Fruit fly (Drosophila melanogaster) whole organism, embryonic: ENCODE results near the gene flip.

Experiments
- Abd-B ChIP-seq: fragments of 200-800 bp; sonication (Bioruptor generic); optimal IDR thresholded peaks from 2 replicates; lab custom pipeline; 2018; ENCODE audit warnings: missing biosample characterization, mild to moderate bottlenecking, missing genetic modification characterization, moderate library complexity
- CG10267 ChIP-seq: fragments of 200-800 bp; sonication (Bioruptor generic); optimal IDR thresholded peaks from 2 replicates; lab custom pipeline; 2018; ENCODE audit warnings: missing biosample characterization, mild to moderate bottlenecking, missing genetic modification characterization, moderate library complexity
- CG10543 ChIP-seq: fragments of 200-800 bp; sonication (Bioruptor generic); optimal IDR thresholded peaks from 3 replicates; lab custom pipeline; 2017; ENCODE audit warnings: missing biosample characterization, mild to moderate bottlenecking, missing genetic modification characterization, moderate library complexity
- CG10565 ChIP-seq: fragments of 200-800 bp; sonication (Bioruptor generic); optimal IDR thresholded peaks from 3 replicates; lab custom pipeline; 2016; ENCODE audit warnings: missing biosample characterization, mild to moderate bottlenecking, missing genetic modification characterization
- CG11695 ChIP-seq: fragments of 200-800 bp; sonication (Bioruptor generic); IDR thresholded peaks from 3 replicates; pipeline ENCODE4 v1.3.6; 2022; ENCODE audit warnings: missing biosample characterization, missing genetic modification characterization
- CG12071 ChIP-seq: fragments of 200-800 bp; sonication (Bioruptor generic); optimal IDR thresholded peaks from 3 replicates; lab custom pipeline; 2018; ENCODE audit warnings: missing biosample characterization, mild to moderate bottlenecking, missing genetic modification characterization
- CG12104 ChIP-seq: fragments of 200-800 bp; sonication (Bioruptor generic); optimal IDR thresholded peaks from 3 replicates; lab custom pipeline; 2016; ENCODE audit warnings: missing biosample characterization, missing genetic modification characterization
- CG12155 ChIP-seq: fragments of 200-800 bp; sonication (Bioruptor generic); optimal IDR thresholded peaks from 3 replicates; lab custom pipeline; 2016; ENCODE audit warnings: missing biosample characterization, missing genetic modification characterization
- CG13296 ChIP-seq: fragments of 200-800 bp; sonication (Bioruptor generic); optimal IDR thresholded peaks from 3 replicates; lab custom pipeline; 2018; ENCODE audit warnings: missing biosample characterization, mild to moderate bottlenecking, missing genetic modification characterization
- CG16813 ChIP-seq: fragments of 200-800 bp; sonication (Bioruptor generic); IDR thresholded peaks from 3 replicates; pipeline ENCODE4 v1.3.6; 2022; ENCODE audit warnings: missing biosample characterization, missing genetic modification characterization; ENCODE audit not compliant: partially characterized antibody
- CG17802 ChIP-seq: fragments of 200-800 bp; sonication (Bioruptor generic); optimal IDR thresholded peaks from 2 replicates; lab custom pipeline; 2018; ENCODE audit warnings: missing biosample characterization, mild to moderate bottlenecking, missing genetic modification characterization, moderate library complexity
- CG1792 ChIP-seq: fragments of 200-800 bp; sonication (Bioruptor generic); optimal IDR thresholded peaks from 2 replicates; lab custom pipeline; 2016; ENCODE audit warnings: missing biosample characterization, missing genetic modification characterization
- CG2129 ChIP-seq: fragments of 200-800 bp; sonication (Bioruptor generic); IDR thresholded peaks from 2 replicates; pipeline ENCODE4 v1.3.6; 2022; ENCODE audit warnings: missing biosample characterization, missing genetic modification characterization; ENCODE audit not compliant: partially characterized antibody
- CG30020 ChIP-seq: fragments of 200-800 bp; optimal IDR thresholded peaks from 2 replicates; lab custom pipeline; 2019; ENCODE audit warnings: missing biosample characterization, mild to moderate bottlenecking, missing genetic modification characterization, moderate library complexity
- CG32532 ChIP-seq: fragments of 200-800 bp; sonication (Bioruptor generic); IDR thresholded peaks from 2 replicates; pipeline ENCODE4 v1.3.6; 2022; ENCODE audit warnings: missing biosample characterization, missing genetic modification characterization
- CG33213 ChIP-seq: fragments of 200-800 bp; sonication (Bioruptor generic); optimal IDR thresholded peaks from 3 replicates; lab custom pipeline; 2016; ENCODE audit warnings: missing biosample characterization, missing genetic modification characterization
- CG3847 ChIP-seq: fragments of 200-800 bp; sonication (Bioruptor generic); IDR thresholded peaks from 2 replicates; pipeline ENCODE4 v1.3.6; 2022; ENCODE audit warnings: missing biosample characterization, missing genetic modification characterization
- CG6683 ChIP-seq: fragments of 200-800 bp; sonication (Bioruptor generic); optimal IDR thresholded peaks from 2 replicates; lab custom pipeline; 2017; ENCODE audit warnings: missing biosample characterization, mild to moderate bottlenecking, missing genetic modification characterization, missing genetic modification reagents
- CG6854 ChIP-seq: fragments of 200-800 bp; sonication (Bioruptor generic); optimal IDR thresholded peaks from 3 replicates; lab custom pipeline; 2017; ENCODE audit warnings: missing biosample characterization, mild to moderate bottlenecking, missing genetic modification characterization
- Dip2 ChIP-seq: fragments of 200-800 bp; sonication (Bioruptor generic); IDR thresholded peaks from 2 replicates; pipeline ENCODE4 v1.3.6; 2022; ENCODE audit warnings: missing biosample characterization, missing genetic modification characterization
- Fer1 ChIP-seq: fragments of 200-800 bp; sonication (Bioruptor generic); optimal IDR thresholded peaks from 2 replicates; lab custom pipeline; 2017; ENCODE audit warnings: missing biosample characterization, mild to moderate bottlenecking, missing genetic modification characterization
- HLH4C ChIP-seq: fragments of 200-800 bp; sonication (Bioruptor generic); IDR thresholded peaks from 3 replicates; pipeline ENCODE4 v1.3.6; 2022; ENCODE audit warnings: missing biosample characterization, missing genetic modification characterization; ENCODE audit not compliant: partially characterized antibody
- Hr3 ChIP-seq: fragments of 200-800 bp; sonication (Bioruptor generic); optimal IDR thresholded peaks from 3 replicates; lab custom pipeline; 2016; ENCODE audit warnings: missing biosample characterization, missing genetic modification characterization
- NC2α ChIP-seq: fragments of 200-800 bp; sonication (Bioruptor generic); optimal IDR thresholded peaks from 2 replicates; lab custom pipeline; 2016; ENCODE audit warnings: missing biosample characterization, missing genetic modification characterization
- Oli ChIP-seq: fragments of 200-800 bp; sonication (Bioruptor generic); optimal IDR thresholded peaks from 2 replicates; lab custom pipeline; 2018; ENCODE audit warnings: missing biosample characterization, mild to moderate bottlenecking, missing genetic modification characterization, moderate library complexity
- Optix ChIP-seq: fragments of 200-800 bp; sonication (Bioruptor generic); IDR thresholded peaks from 3 replicates; pipeline ENCODE4 v1.3.6; 2022; ENCODE audit warnings: missing biosample characterization, missing genetic modification characterization
- az2 ChIP-seq: fragments of 200-800 bp; sonication (Bioruptor generic); optimal IDR thresholded peaks from 3 replicates; lab custom pipeline; 2016; ENCODE audit warnings: missing biosample characterization, missing genetic modification characterization
- caup ChIP-seq: fragments of 200-800 bp; sonication (Bioruptor generic); optimal IDR thresholded peaks from 3 replicates; lab custom pipeline; 2017; ENCODE audit warnings: missing biosample characterization, mild to moderate bottlenecking, missing genetic modification characterization, moderate library complexity; ENCODE audit not compliant: severe bottlenecking
- chm ChIP-seq: fragments of 200-800 bp; sonication (Bioruptor generic); IDR thresholded peaks from 2 replicates; pipeline ENCODE4 v1.3.6; 2022; ENCODE audit warnings: missing biosample characterization, missing genetic modification characterization
- dm ChIP-seq: fragments of 200-800 bp; sonication (Bioruptor generic); optimal IDR thresholded peaks from 3 replicates; lab custom pipeline; 2016; ENCODE audit warnings: missing biosample characterization, missing genetic modification characterization
- dysf ChIP-seq: fragments of 200-800 bp; sonication (Bioruptor generic); IDR thresholded peaks from 3 replicates; pipeline ENCODE4 v1.3.6; 2022; ENCODE audit warnings: missing biosample characterization, missing genetic modification characterization
- en ChIP-seq: fragments of 200-800 bp; sonication (Bioruptor generic); optimal IDR thresholded peaks from 2 replicates; lab custom pipeline; 2016; ENCODE audit warnings: missing biosample characterization, missing genetic modification characterization
- ftz-f1 ChIP-seq: fragments of 200-800 bp; sonication (Bioruptor generic); optimal IDR thresholded peaks from 2 replicates; lab custom pipeline; 2016; ENCODE audit warnings: missing biosample characterization, missing genetic modification characterization
- fu2 ChIP-seq: fragments of 200-800 bp; sonication (Bioruptor generic); optimal IDR thresholded peaks from 2 replicates; lab custom pipeline; 2016; ENCODE audit warnings: missing biosample characterization, missing genetic modification characterization
- jumu ChIP-seq: fragments of 200-800 bp; sonication (Bioruptor generic); optimal IDR thresholded peaks from 3 replicates; lab custom pipeline; 2016; ENCODE audit warnings: missing biosample characterization, missing genetic modification characterization
- ken ChIP-seq: fragments of 200-800 bp; sonication (Bioruptor generic); IDR thresholded peaks from 3 replicates; pipeline ENCODE4 v1.3.6; 2022; ENCODE audit warnings: missing biosample characterization, missing genetic modification characterization
- lmd ChIP-seq: fragments of 200-800 bp; sonication (Bioruptor generic); IDR thresholded peaks from 2 replicates; pipeline ENCODE4 v1.3.6; 2022; ENCODE audit warnings: missing biosample characterization, missing genetic modification characterization
- nom ChIP-seq: fragments of 200-800 bp; sonication (Bioruptor generic); optimal IDR thresholded peaks from 2 replicates; lab custom pipeline; 2017; ENCODE audit warnings: missing biosample characterization, missing genetic modification characterization, mild to moderate bottlenecking, moderate library complexity, missing genetic modification reagents
- oc ChIP-seq: fragments of 200-800 bp; sonication (Bioruptor generic); optimal IDR thresholded peaks from 2 replicates; lab custom pipeline; 2018; ENCODE audit warnings: missing biosample characterization, mild to moderate bottlenecking, missing genetic modification characterization, moderate library complexity
- odd ChIP-seq: fragments of 200-800 bp; sonication (Bioruptor generic); optimal IDR thresholded peaks from 2 replicates; lab custom pipeline; 2017; ENCODE audit warnings: missing biosample characterization, mild to moderate bottlenecking, missing genetic modification characterization
- pan ChIP-seq, 4 experiments: fragments of >200 bp in 3 of 4; fragments of 200-800 bp in 1 of 4; sonication (Bioruptor generic) in 1 of 4; optimal IDR thresholded peaks in 3 of 4; IDR thresholded peaks in 1 of 4; 2 replicates each; pipeline versions ENCODE4 v1.3.6 to Lab custom; 2017 to 2022; ENCODE audit warnings: missing biosample characterization in 2 of 4, missing genetic modification characterization in 2 of 4, mixed read lengths in 1 of 4
- schlank ChIP-seq: fragments of 200-800 bp; sonication (Bioruptor generic); optimal IDR thresholded peaks from 2 replicates; lab custom pipeline; 2018; ENCODE audit warnings: missing biosample characterization, mild to moderate bottlenecking, missing genetic modification characterization
- shn ChIP-seq: fragments of 200-800 bp; sonication (Bioruptor generic); optimal IDR thresholded peaks from 3 replicates; lab custom pipeline; 2016; ENCODE audit warnings: missing biosample characterization, missing genetic modification characterization
- slbo ChIP-seq: fragments of 200-800 bp; sonication (Bioruptor generic); IDR thresholded peaks from 2 replicates; pipeline ENCODE4 v1.3.6; 2022; ENCODE audit warnings: missing biosample characterization, missing genetic modification characterization
- so ChIP-seq: fragments of 200-800 bp; sonication (Bioruptor generic); IDR thresholded peaks from 3 replicates; pipeline ENCODE4 v1.3.6; 2022; ENCODE audit warnings: missing biosample characterization, missing genetic modification characterization
- trem ChIP-seq: fragments of 200-800 bp; optimal IDR thresholded peaks from 3 replicates; lab custom pipeline; 2019; ENCODE audit warnings: missing biosample characterization, mild to moderate bottlenecking, missing genetic modification characterization, moderate library complexity
- unpg ChIP-seq: fragments of 200-800 bp; sonication (Bioruptor generic); optimal IDR thresholded peaks from 3 replicates; lab custom pipeline; 2018; ENCODE audit warnings: missing biosample characterization, mild to moderate bottlenecking, missing genetic modification characterization, moderate library complexity
- zen2 ChIP-seq: fragments of 200-800 bp; sonication (Bioruptor generic); IDR thresholded peaks from 3 replicates; pipeline ENCODE4 v1.3.6; 2022; ENCODE audit warnings: missing biosample characterization, missing genetic modification characterization; ENCODE audit not compliant: partially characterized antibody
- zfh2 ChIP-seq: fragments of 200-800 bp; sonication (Bioruptor generic); optimal IDR thresholded peaks from 2 replicates; lab custom pipeline; 2016; ENCODE audit warnings: missing biosample characterization, missing genetic modification characterization

Gene flip

dm6 chr3R:4319507-4320138 lies 41.9 kb upstream of the flip start, which contains the start of gene CG9795 (continued):
- TF ChIP-seq CG12071 (GFP tag; lab: Kevin White, UChicago) (no peak), CG32532 (GFP tag; lab: Robert Waterston, UW) (peak; percentile 63), slbo (GFP tag; lab: Robert Waterston, UW) (peak; percentile 50; the same call in 1 of the 2 replicates), fu2 (GFP tag; lab: Kevin White, UChicago) (peak; percentile 3), Dip2 (GFP tag; lab: Robert Waterston, UW) (no peak), CG6854 (peak; percentile 20), Abd-B (GFP tag; lab: Kevin White, UChicago) (no peak), Oli (no peak), CG10565 (GFP tag; lab: Kevin White, UChicago) (no peak), zen2 (peak; percentile 86), dm (GFP tag; lab: Kevin White, UChicago) (peak; percentile 39), unpg (GFP tag; lab: Kevin White, UChicago) (no peak), CG3847 (0 out of 2 replicates have a peak, but pooled peaks have one; percentile 31), CG10267 (peak; percentile 38), NC2α (GFP tag; lab: Kevin White, UChicago) (no peak), nom (GFP tag; lab: Kevin White, UChicago) (peak; percentile 56), az2 (peak; percentile 2), ftz-f1 (GFP tag; lab: Kevin White, UChicago) (peak; percentile 72), HLH4C (GFP tag; lab: Robert Waterston, UW) (peak; percentile 97), Fer1 (GFP tag; lab: Kevin White, UChicago) (peak; percentile 64), ken (no peak), zfh2 (peak; percentile 48), en (GFP tag; lab: Kevin White, UChicago) (peak; percentile 17), trem (peak; percentile 56), Hr3 (peak; percentile 55), jumu (GFP tag; lab: Kevin White, UChicago) (peak; percentile 61), CG30020 (peak; percentile 79), CG6683 (peak; percentile 26), caup (GFP tag; lab: Kevin White, UChicago) (peak; percentile 46), CG12104 (no peak), oc (tag; lab: Kevin White, UChicago) (peak; percentile 7), dysf (GFP tag; lab: Robert Waterston, UW) (no peak; the same call in 2 of the 3 replicates), CG13296 (GFP tag; lab: Kevin White, UChicago) (peak; percentile 52), CG10543 (GFP tag; lab: Kevin White, UChicago) (peak; percentile 28), CG2129 (GFP tag; lab: Robert Waterston, UW) (peak; percentile 49), pan (optimal IDR thresholded peaks at IDR 0.05; lab: Kevin White, UChicago) (no peak), pan (GFP tag; optimal IDR thresholded peaks at IDR 0.05 in 1 of 2, IDR thresholded peaks at IDR 0.05 in 1 of 2) (peak in 1 of 2 experiments; percentile 47), Optix (0 out of 3 replicates have a peak, but pooled peaks have one; percentile 19), so (no peak), chm (GFP tag; lab: Robert Waterston, UW) (no peak), CG33213 (GFP tag; lab: Kevin White, UChicago) (peak; percentile 56), odd (GFP tag; lab: Kevin White, UChicago) (peak; percentile 42), schlank (tag; lab: Kevin White, UChicago) (peak; percentile 39), shn (GFP tag; lab: Kevin White, UChicago) (peak; percentile 38), CG17802 (peak; percentile 19), CG12155 (peak; percentile 7), CG16813 (GFP tag; lab: Robert Waterston, UW) (peak; percentile 89), CG1792 (no peak), CG11695 (GFP tag; lab: Robert Waterston, UW) (peak; percentile 91), lmd (peak; percentile 11; the same call in 1 of the 2 replicates)
